Worm (Caenorhabditis elegans): Measurements from ENCODE around the gene F44E5.17.
"Not testable (repeated sequence)": the region's sequence is repeated elsewhere in the genome, so short reads cannot be mapped to it uniquely, and the experiment has no call there.

Gene F44E5.17

ce11 chrII:11748494-11748893 is at the start of gene F44E5.17, which contains the start of gene gpb-1:
TSS of gene F44E5.17 (minus strand) at chrII:11748594.
TSS of gene gpb-1 (minus strand) at chrII:11748611.
- no peak for TF ChIP-seq unc-62 (GFP tag; optimal IDR thresholded peaks at IDR 0.05)

ce11 chrII:11797194-11797593 is 48.8 kb upstream of the F44E5.17 start:
- no peak for TF ChIP-seq unc-62 (GFP tag; optimal IDR thresholded peaks at IDR 0.05)

DNA sequence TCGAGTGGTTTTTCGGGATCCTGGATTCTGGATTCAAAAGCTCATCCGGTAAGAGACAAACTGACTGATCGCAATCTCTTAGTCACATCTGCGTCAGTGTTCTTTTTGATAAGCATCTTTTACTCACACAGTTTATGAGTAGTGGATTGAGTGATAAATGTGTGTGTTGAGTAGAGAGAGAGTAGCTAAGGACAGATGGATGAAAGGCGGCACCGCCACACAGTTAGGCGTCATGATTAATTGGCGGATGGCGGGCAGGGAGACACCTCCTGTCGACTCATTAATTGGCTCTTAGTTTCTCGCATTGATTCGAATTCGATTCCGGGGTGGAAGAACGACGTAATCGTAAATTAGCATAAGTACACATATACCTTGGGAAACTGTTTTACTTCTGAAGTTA is 46.0 kb upstream of the F44E5.17 start:
- no peak for TF ChIP-seq unc-62 (GFP tag; optimal IDR thresholded peaks at IDR 0.05)

DNA sequence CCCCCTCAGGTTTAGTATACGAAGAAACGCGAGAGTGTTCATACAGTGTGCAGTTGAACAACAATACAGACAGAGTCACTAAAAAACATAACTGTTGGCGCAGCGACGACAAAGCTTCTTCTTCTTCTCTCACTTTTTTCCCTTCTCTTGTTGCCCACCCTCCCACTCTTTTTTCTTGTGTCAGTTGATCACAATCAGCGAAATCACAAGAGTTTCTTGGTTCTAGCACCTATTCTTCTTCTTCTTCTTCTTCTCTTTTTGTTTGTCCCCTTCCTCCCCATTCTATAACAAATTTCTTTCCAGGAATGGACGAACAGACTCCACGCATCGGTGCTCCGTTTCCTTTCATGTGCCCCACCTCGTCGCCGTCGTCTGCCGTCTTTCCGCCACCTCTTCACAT is 42.1 kb upstream of the F44E5.17 start, which contains the start of gene F43G6.4:
Gene F43G6.4, plus strand, starts transcription at position 301 of the 400 bp plus-strand sequence.
- TF ChIP-seq unc-62 (GFP tag; optimal IDR thresholded peaks at IDR 0.05) = no peak

ce11 chrII:11788025-11788424 is 39.6 kb upstream of the F44E5.17 start:
- TF ChIP-seq unc-62 (GFP tag; optimal IDR thresholded peaks at IDR 0.05) = no peak

ce11 chrII:11782493-11782892 is 34.1 kb upstream of the F44E5.17 start, which contains the start of gene F43G6.16:
TSS of gene F43G6.16 (minus strand) at chrII:11782633.
- TF ChIP-seq unc-62 (GFP tag; optimal IDR thresholded peaks at IDR 0.05) = no peak

DNA sequence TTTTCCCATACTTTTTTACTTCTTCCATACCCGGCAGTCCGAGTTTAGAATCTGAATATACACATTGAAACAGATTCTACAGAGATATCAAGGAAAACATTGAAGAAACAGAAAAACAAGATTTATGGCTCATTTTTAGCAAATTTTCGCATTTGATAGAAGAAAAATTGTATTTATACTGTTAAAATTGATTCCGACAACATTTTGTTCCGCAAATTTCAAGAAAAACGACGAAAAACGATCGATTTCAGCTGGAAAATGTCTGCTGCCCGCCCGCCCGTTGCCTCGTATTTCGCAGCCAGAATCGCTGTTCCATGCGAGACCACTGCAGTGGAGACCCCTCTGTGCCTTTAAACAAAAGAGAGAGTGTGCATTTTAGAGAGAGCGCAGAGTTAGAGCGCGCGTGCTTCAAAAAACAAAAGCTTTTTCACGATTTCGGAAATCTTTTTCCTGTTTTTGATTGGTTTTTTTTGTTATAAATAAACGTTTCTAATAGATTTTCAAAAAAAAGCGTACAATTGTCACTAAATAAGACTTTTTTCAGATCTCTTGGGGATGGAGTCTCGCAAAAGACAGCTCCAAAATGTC is 29.6 kb upstream of the F44E5.17 start, which contains the start of the genes patr-1 and dna-2:
Gene patr-1, minus strand, starts transcription at position 51 of the 588 bp plus-strand sequence.
Gene dna-2, plus strand, starts transcription at position 538 of the 588 bp plus-strand sequence.
- TF ChIP-seq unc-62 (GFP tag; optimal IDR thresholded peaks at IDR 0.05) = no peak

DNA sequence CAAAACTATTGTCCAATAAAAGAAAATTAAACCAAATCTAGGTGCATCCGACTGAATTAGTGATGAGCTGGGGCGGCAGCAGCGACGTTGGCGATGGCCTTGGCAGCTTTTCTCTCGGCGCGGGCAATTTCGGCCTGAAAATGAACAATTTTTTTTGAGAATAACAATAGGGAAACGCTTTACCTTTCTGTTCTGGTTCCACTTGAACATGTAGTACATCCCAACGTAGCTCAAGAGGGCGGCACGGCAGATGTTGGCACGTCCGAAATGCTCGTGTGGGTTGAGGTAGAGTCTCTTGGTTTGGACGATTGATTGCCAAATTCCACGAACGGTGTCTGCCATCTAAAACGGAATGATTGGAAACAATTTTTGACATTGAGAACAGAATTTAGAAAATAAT is 25.8 kb upstream of the F44E5.17 start, which contains the start of gene F44E5.1:
Gene F44E5.1, minus strand, starts transcription at position 342 of the 400 bp plus-strand sequence.
- no peak for TF ChIP-seq unc-62 (GFP tag; optimal IDR thresholded peaks at IDR 0.05)

ce11 chrII:11772364-11772763 is 24.0 kb upstream of the F44E5.17 start, which contains the start of gene F44E5.15:
TSS of gene F44E5.15 (plus strand) at chrII:11772664.
- no peak for TF ChIP-seq unc-62 (GFP tag; optimal IDR thresholded peaks at IDR 0.05)

DNA sequence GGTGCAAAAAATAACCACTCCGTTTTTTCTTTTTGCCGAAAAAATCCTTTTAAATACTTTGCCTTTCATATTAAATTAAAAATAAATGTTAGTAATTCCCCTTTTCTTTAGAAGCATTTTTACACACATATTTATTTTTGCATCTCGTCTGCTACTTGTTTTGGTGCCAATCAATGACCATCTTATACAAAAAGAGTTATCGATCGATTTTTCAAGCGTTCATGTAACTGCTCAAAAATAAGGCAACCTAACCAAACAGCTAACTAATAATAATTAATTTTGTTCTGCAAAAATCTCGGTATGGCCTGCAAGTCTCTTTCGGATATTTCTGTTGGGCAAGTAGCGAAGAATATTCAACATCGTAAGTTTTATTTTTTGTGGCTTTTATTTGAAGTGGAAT is 18.1 kb upstream of the F44E5.17 start, which contains the start of gene F44E5.2:
Gene F44E5.2, plus strand, starts transcription at position 301 of the 400 bp plus-strand sequence.
- TF ChIP-seq unc-62 (GFP tag; optimal IDR thresholded peaks at IDR 0.05) = no peak

- TF ChIP-seq unc-62 (GFP tag; optimal IDR thresholded peaks at IDR 0.05) = no peak
Measured at ce11 chrII:11765506-11766152, 17.2 kb upstream of the F44E5.17 start.

DNA sequence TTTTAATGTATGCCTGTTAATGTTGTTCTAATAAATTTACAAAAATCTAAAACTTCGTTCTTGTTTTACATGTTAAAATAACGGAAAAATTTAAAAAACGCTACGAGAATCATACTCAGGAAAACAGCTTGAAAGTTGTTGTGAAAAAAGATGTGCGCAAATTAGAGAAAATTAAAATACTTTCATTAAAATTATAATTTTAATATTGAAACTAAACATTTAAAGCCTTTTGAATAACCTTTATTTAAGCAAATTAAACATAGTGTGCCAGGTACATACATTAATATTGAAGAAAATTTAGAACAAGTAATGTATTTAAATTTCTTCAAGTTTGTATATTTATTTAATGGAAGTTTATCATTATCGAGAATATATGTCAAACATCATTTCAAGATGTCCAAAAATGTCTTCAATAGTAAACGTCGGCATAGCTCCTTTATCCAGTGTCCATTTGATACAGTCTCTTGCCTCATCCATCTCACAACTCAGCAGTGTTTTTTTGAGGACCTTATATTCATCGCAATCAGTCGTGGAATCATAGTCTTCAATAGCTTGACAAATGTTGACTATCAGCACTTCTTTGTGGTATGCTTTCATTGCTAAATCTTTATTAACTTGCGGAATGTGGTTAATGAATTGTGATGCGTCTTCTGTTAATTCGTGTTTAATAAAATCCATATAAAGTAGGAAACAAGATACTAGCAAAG is 13.6 kb upstream of the F44E5.17 start:
- no peak for TF ChIP-seq unc-62 (GFP tag; optimal IDR thresholded peaks at IDR 0.05)

- TF ChIP-seq unc-62 (GFP tag; optimal IDR thresholded peaks at IDR 0.05) = not testable (repeated sequence)
Measured at ce11 chrII:11759277-11759676, 10.9 kb upstream of the F44E5.17 start, which contains the start of the genes F44E5.4 and F44E5.5. TSS of gene F44E5.4 (minus strand) at chrII:11759311. TSS of gene F44E5.5 (plus strand) at chrII:11759662.

DNA sequence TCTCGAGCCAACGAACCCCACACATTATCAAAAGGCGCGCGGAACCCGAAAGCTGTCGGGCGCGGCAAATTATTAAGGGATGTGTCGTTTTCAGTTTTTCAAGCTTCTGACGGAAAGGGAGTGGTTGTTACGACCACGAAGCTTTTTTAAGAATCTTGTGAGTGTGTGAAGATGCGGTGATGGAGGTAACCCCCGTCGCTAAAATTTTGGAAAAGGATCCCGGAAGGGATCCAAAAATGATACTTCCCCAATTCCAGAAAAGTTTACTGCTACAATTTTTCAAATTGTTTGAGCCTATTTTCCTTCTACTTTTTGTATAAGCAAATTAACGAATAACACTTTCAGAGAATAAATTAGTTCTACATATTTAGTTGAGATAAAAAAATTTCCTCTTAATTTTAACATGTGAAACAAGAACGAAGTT is 8.3 kb upstream of the F44E5.17 start:
- TF ChIP-seq unc-62 (GFP tag; optimal IDR thresholded peaks at IDR 0.05) = no peak

ce11 chrII:11753186-11753585 is 4.8 kb upstream of the F44E5.17 start:
- TF ChIP-seq unc-62 (GFP tag; optimal IDR thresholded peaks at IDR 0.05) = no peak

DNA sequence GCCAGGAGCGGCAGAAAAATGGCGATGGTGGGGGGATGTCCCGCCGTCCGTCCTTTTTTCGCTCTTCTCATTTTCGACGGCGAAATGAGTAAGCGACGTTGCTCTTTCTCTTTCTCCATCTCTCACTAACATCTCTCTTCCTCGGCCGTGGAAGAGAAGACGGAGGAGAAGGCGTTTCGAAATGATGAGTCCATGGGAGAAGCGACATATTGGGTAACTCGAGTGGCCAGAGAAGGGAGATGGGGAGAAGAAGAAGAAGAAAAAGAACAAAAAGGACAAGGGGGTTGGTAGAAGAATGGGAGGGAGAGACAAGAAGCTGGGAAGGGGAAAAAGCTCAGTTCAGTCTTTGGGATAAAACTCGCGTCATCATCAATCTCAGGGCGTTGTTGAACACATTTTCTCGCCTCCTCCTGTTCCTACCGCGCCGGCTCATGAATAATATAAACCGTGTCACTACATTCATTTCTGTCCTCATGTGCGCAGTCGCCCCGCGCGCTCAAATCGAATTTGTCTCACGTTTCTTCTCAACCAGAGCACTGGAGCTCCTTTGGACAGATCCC is 3.3 kb upstream of the F44E5.17 start:
- TF ChIP-seq unc-62 (GFP tag; optimal IDR thresholded peaks at IDR 0.05) = no peak

Measured in whole organism, dauer.